Worm (Caenorhabditis elegans) whole organism, L2 larva: ENCODE measurements around the gene pudl-1.

Experiments
- C34F6.9 ChIP-seq: fragments of 150-350 bp; optimal IDR thresholded peaks from 2 replicates; lab custom pipeline; 2014; ENCODE audit warnings: missing biosample characterization, missing genetic modification characterization
- F13H6.1 ChIP-seq: sonication (generic microtip); optimal IDR thresholded peaks from 2 replicates; lab custom pipeline; 2016; ENCODE audit warnings: missing genetic modification characterization, missing compliant biosample characterization
- alr-1 ChIP-seq: fragments of 150-350 bp; optimal IDR thresholded peaks from 2 replicates; lab custom pipeline; 2014; ENCODE audit warnings: missing biosample characterization, missing genetic modification characterization
- ama-1 ChIP-seq: fragments of 150-350 bp; optimal IDR thresholded peaks from 2 replicates; lab custom pipeline; 2018; ENCODE audit warnings: inconsistent platforms
- blmp-1 ChIP-seq: sonication (generic microtip); optimal IDR thresholded peaks from 2 replicates; lab custom pipeline; 2017; ENCODE audit warnings: missing genetic modification characterization, mild to moderate bottlenecking, missing compliant biosample characterization, antibody characterized with exemption, moderate library complexity; ENCODE audit not compliant: insufficient read depth
- ceh-16 ChIP-seq: fragments of 150-350 bp; optimal IDR thresholded peaks from 2 replicates; lab custom pipeline; 2014; ENCODE audit warnings: missing biosample characterization, missing genetic modification characterization
- egl-27 ChIP-seq: sonication (generic microtip); optimal IDR thresholded peaks from 3 replicates; lab custom pipeline; 2017; ENCODE audit warnings: missing biosample characterization, missing genetic modification reagents, missing genetic modification characterization
- fos-1 ChIP-seq: fragments of 150-350 bp; optimal IDR thresholded peaks from 2 replicates; lab custom pipeline; 2014; ENCODE audit warnings: missing biosample characterization, missing genetic modification characterization
- gmeb-1 ChIP-seq: fragments of 150-350 bp; optimal IDR thresholded peaks from 2 replicates; lab custom pipeline; 2014; ENCODE audit warnings: missing biosample characterization, missing genetic modification characterization
- lin-11 ChIP-seq: fragments of 150-350 bp; sonication (generic microtip); optimal IDR thresholded peaks from 2 replicates; lab custom pipeline; 2014; ENCODE audit warnings: missing biosample characterization, missing genetic modification characterization, inconsistent platforms, mixed read lengths
- lin-13 ChIP-seq: fragments of 150-350 bp; optimal IDR thresholded peaks from 2 replicates; lab custom pipeline; 2014; ENCODE audit warnings: missing biosample characterization, missing genetic modification reagents, missing genetic modification characterization
- lsy-2 ChIP-seq, 2 experiments: fragments of 150-350 bp in 1 of 2; sonication (generic microtip) in 1 of 2; optimal IDR thresholded peaks; 2 replicates each; lab custom pipeline; 2014 to 2017; ENCODE audit warnings: missing biosample characterization in 2 of 2, missing genetic modification characterization in 2 of 2
- mab-5 ChIP-seq: fragments of 150-350 bp; optimal IDR thresholded peaks from 2 replicates; lab custom pipeline; 2014; ENCODE audit warnings: missing biosample characterization, missing genetic modification characterization
- mbf-1 ChIP-seq: sonication (generic microtip); optimal IDR thresholded peaks from 2 replicates; lab custom pipeline; 2017; ENCODE audit warnings: missing biosample characterization, missing genetic modification characterization
- nhr-10 ChIP-seq: sonication (generic microtip); optimal IDR thresholded peaks from 2 replicates; lab custom pipeline; 2017; ENCODE audit warnings: missing biosample characterization, missing genetic modification characterization
- nhr-11 ChIP-seq: fragments of 150-350 bp; optimal IDR thresholded peaks from 2 replicates; lab custom pipeline; 2014; ENCODE audit warnings: missing biosample characterization, missing genetic modification characterization
- nhr-12 ChIP-seq: fragments of 150-350 bp; optimal IDR thresholded peaks from 2 replicates; lab custom pipeline; 2014; ENCODE audit warnings: missing biosample characterization, missing genetic modification characterization
- nhr-21 ChIP-seq: fragments of 150-350 bp; optimal IDR thresholded peaks from 2 replicates; lab custom pipeline; 2014; ENCODE audit warnings: missing biosample characterization, missing genetic modification characterization
- nhr-23 ChIP-seq: fragments of 150-350 bp; optimal IDR thresholded peaks from 2 replicates; lab custom pipeline; 2014; ENCODE audit warnings: missing biosample characterization, missing genetic modification reagents, missing genetic modification characterization
- nhr-237 ChIP-seq: fragments of 150-350 bp; optimal IDR thresholded peaks from 2 replicates; lab custom pipeline; 2014; ENCODE audit warnings: missing biosample characterization, missing genetic modification characterization
- nhr-25 ChIP-seq: fragments of 150-350 bp; sonication (generic microtip); optimal IDR thresholded peaks from 3 replicates; lab custom pipeline; 2014; ENCODE audit warnings: missing biosample characterization, missing genetic modification characterization
- nhr-6 ChIP-seq: fragments of 150-350 bp; optimal IDR thresholded peaks from 2 replicates; lab custom pipeline; 2014; ENCODE audit warnings: missing biosample characterization, missing genetic modification characterization
- nhr-77 ChIP-seq: fragments of 150-350 bp; optimal IDR thresholded peaks from 2 replicates; lab custom pipeline; 2014; ENCODE audit warnings: missing biosample characterization, missing genetic modification characterization
- sem-4 ChIP-seq: fragments of 150-350 bp; optimal IDR thresholded peaks from 2 replicates; lab custom pipeline; 2014; ENCODE audit warnings: missing biosample characterization, missing genetic modification reagents, missing genetic modification characterization
- skn-1 ChIP-seq: sonication (generic microtip); optimal IDR thresholded peaks from 2 replicates; lab custom pipeline; 2017; ENCODE audit warnings: missing biosample characterization, missing genetic modification characterization
- sma-9 ChIP-seq, 2 experiments: fragments of 150-350 bp in 1 of 2; sonication (generic microtip) in 1 of 2; optimal IDR thresholded peaks; 2 replicates each; lab custom pipeline; 2014 to 2016; ENCODE audit warnings: missing genetic modification characterization in 2 of 2, mild to moderate bottlenecking in 1 of 2, missing biosample characterization in 1 of 2, missing compliant biosample characterization in 1 of 2, missing genetic modification reagents in 1 of 2, moderate library complexity in 1 of 2
- unc-55 ChIP-seq: fragments of 150-350 bp; sonication (generic microtip); optimal IDR thresholded peaks from 3 replicates; lab custom pipeline; 2014; ENCODE audit warnings: missing biosample characterization, missing genetic modification reagents, missing genetic modification characterization
- zag-1 ChIP-seq: fragments of 150-350 bp; optimal IDR thresholded peaks from 2 replicates; lab custom pipeline; 2014; ENCODE audit warnings: missing biosample characterization, missing genetic modification characterization
- ztf-1 ChIP-seq: fragments of 200-800 bp; sonication (Bioruptor generic); conservative IDR thresholded peaks from 2 replicates; pipeline ENCODE4 v1.3.6; 2022; ENCODE audit warnings: missing genetic modification characterization, missing compliant biosample characterization

The pudl-1 gene

ce11 chrIV:2841260-2841659 lies 8.6 kb downstream of the pudl-1 start, which contains the start of gene clec-83:
TSS of gene clec-83 (minus strand) at chrIV:2841472.
- TF ChIP-seq fos-1 (tag; lab: Kevin White, UChicago) = peak; percentile 39
- no peak for TF ChIP-seq alr-1 (tag; lab: Kevin White, UChicago)
- TF ChIP-seq, all 48 proteins: peak for 1

ce11 chrIV:2842162-2842561 lies 9.5 kb downstream of the pudl-1 start, which contains the start of gene clec-84:
TSS of gene clec-84 (plus strand) at chrIV:2842462.
- TF ChIP-seq nhr-21 (tag; lab: Kevin White, UChicago) = no peak
- TF ChIP-seq nhr-77 (tag; lab: Kevin White, UChicago) = no peak
- TF ChIP-seq sma-9 (GFP tag; optimal IDR thresholded peaks at IDR 0.05; lab: Kevin White, UChicago) = no peak
- TF ChIP-seq sma-9 (tag; optimal IDR thresholded peaks at IDR 0.05; lab: Kevin White, UChicago) = no peak
- TF ChIP-seq mab-5 (tag; lab: Kevin White, UChicago) = no peak
- no peak for TF ChIP-seq nhr-23 (tag; lab: Kevin White, UChicago)
- no peak for TF ChIP-seq nhr-25 (tag; lab: Kevin White, UChicago)
- TF ChIP-seq nhr-6 (tag; lab: Kevin White, UChicago) = no peak
- no peak for TF ChIP-seq gmeb-1 (tag; lab: Kevin White, UChicago)
- no peak for TF ChIP-seq unc-55 (GFP tag; lab: Kevin White, UChicago)
- no peak for TF ChIP-seq ztf-1
- no peak for TF ChIP-seq lin-13 (GFP tag; lab: Kevin White, UChicago)
- TF ChIP-seq skn-1 (tag; lab: Kevin White, UChicago) = no peak
- TF ChIP-seq nhr-10 = no peak
- TF ChIP-seq blmp-1 (tag; lab: Kevin White, UChicago) = no peak

- TF ChIP-seq F13H6.1 (tag; lab: Kevin White, UChicago) (no peak), nhr-237 (tag; lab: Kevin White, UChicago) (no peak), ceh-16 (no peak), alr-1 (tag; lab: Kevin White, UChicago) (no peak)
- TF ChIP-seq, all 48 proteins: peak for 0
Observed at ce11 chrIV:2843882-2844281, 11.2 kb downstream of the pudl-1 start, which contains the start of gene Y54G2A.15. TSS of gene Y54G2A.15 (minus strand) at chrIV:2843982.

- TF ChIP-seq egl-27 (tag; lab: Kevin White, UChicago) (no peak), lin-13 (GFP tag; lab: Kevin White, UChicago) (peak; percentile 10), fos-1 (tag; lab: Kevin White, UChicago) (no peak), unc-55 (GFP tag; lab: Kevin White, UChicago) (peak; percentile 56), sma-9 (GFP tag; optimal IDR thresholded peaks at IDR 0.05; lab: Kevin White, UChicago) (no peak), sma-9 (tag; optimal IDR thresholded peaks at IDR 0.05; lab: Kevin White, UChicago) (no peak), zag-1 (no peak), C34F6.9 (tag; lab: Kevin White, UChicago) (peak; percentile 46), lsy-2 (tag; optimal IDR thresholded peaks at IDR 0.05; lab: Kevin White, UChicago) (peak in 1 of 2 experiments; percentile 72)
- TF ChIP-seq, all 48 proteins: peak for 4
Observed at ce11 chrIV:2846264-2846663, 13.6 kb downstream of the pudl-1 start, which contains the start of gene Y54G2A.40. TSS of gene Y54G2A.40 (plus strand) at chrIV:2846476.

- no peak for TF ChIP-seq nhr-12 (tag; lab: Kevin White, UChicago)
- TF ChIP-seq sem-4 (tag; lab: Kevin White, UChicago) = no peak
- TF ChIP-seq nhr-6 (tag; lab: Kevin White, UChicago) = no peak
- TF ChIP-seq nhr-11 (tag; lab: Kevin White, UChicago) = no peak
- no peak for TF ChIP-seq ama-1 (lab: Kevin White, UChicago)
- no peak for TF ChIP-seq blmp-1 (tag; lab: Kevin White, UChicago)
- no peak for TF ChIP-seq F13H6.1 (tag; lab: Kevin White, UChicago)
- no peak for TF ChIP-seq nhr-77 (tag; lab: Kevin White, UChicago)
- TF ChIP-seq lin-11 (tag; lab: Kevin White, UChicago) = no peak
Observed at ce11 chrIV:2849269-2849668, 16.6 kb downstream of the pudl-1 start.

DNA sequence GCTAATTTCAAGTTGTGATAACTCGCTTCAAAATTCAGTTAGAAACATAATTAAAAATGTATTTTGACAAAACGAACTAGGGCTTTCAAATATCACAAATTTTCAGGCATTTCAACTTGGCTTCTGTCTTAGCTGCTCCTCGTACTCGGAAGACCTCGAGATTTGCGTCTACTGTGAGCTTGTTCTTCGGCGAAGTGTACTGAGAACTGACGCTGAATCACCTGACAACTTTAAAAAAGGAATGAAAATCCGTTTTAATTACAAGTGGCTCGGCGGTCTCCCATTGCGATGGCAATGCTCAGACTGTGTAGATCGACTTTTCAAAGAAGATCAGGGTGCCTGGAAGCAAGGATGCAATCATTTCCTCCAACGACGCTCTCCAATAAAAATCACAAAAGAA lies 17.9 kb downstream of the pudl-1 start, which contains the start of gene clec-85:
clec-85 (plus strand) TSS at position 301 of the 400 bp plus-strand sequence.
- TF ChIP-seq mab-5 (tag; lab: Kevin White, UChicago) (no peak), nhr-23 (tag; lab: Kevin White, UChicago) (no peak), nhr-6 (tag; lab: Kevin White, UChicago) (no peak), fos-1 (tag; lab: Kevin White, UChicago) (no peak), mbf-1 (tag; lab: Kevin White, UChicago) (no peak), C34F6.9 (tag; lab: Kevin White, UChicago) (no peak), unc-55 (GFP tag; lab: Kevin White, UChicago) (no peak)
